Worm (Caenorhabditis elegans) whole organism, L1 larva: ENCODE measurements around the gene F23D12.2.
A peak's percentile ranks its signal among the peaks of the same experiment; 100 is the strongest.

Experiments
- C04F5.9 ChIP-seq: sonication (generic microtip); optimal IDR thresholded peaks from 2 replicates; lab custom pipeline; 2016; ENCODE audit warnings: missing genetic modification characterization, missing compliant biosample characterization
- C16A3.4 ChIP-seq: fragments of 150-350 bp; optimal IDR thresholded peaks from 2 replicates; lab custom pipeline; 2014; ENCODE audit warnings: missing biosample characterization, missing genetic modification characterization
- F16B12.6 ChIP-seq: fragments of 150-350 bp; optimal IDR thresholded peaks from 2 replicates; lab custom pipeline; 2014; ENCODE audit warnings: missing biosample characterization, missing genetic modification characterization
- Y116A8C.19 ChIP-seq: sonication (generic microtip); optimal IDR thresholded peaks from 2 replicates; lab custom pipeline; 2016; ENCODE audit warnings: missing compliant biosample characterization, missing genetic modification characterization, borderline replicate concordance
- ama-1 ChIP-seq: fragments of 150-350 bp; optimal IDR thresholded peaks from 2 replicates; lab custom pipeline; 2014
- blmp-1 ChIP-seq: fragments of 150-350 bp; optimal IDR thresholded peaks from 2 replicates; lab custom pipeline; 2014; ENCODE audit warnings: missing biosample characterization, missing genetic modification characterization
- ceh-63 ChIP-seq: fragments of 200-800 bp; sonication (Bioruptor generic); optimal IDR thresholded peaks from 2 replicates; lab custom pipeline; 2018; ENCODE audit warnings: mild to moderate bottlenecking, missing genetic modification characterization, missing compliant biosample characterization
- ceh-90 ChIP-seq: sonication (generic microtip); optimal IDR thresholded peaks from 2 replicates; lab custom pipeline; 2016; ENCODE audit warnings: missing genetic modification characterization, missing compliant biosample characterization
- ces-1 ChIP-seq: fragments of 150-350 bp; optimal IDR thresholded peaks from 2 replicates; lab custom pipeline; 2014; ENCODE audit warnings: missing biosample characterization, missing genetic modification reagents, missing genetic modification characterization
- dpl-1 ChIP-seq, 3 experiments: fragments of 150-350 bp in 2 of 3; sonication (generic microtip) in 1 of 3; optimal IDR thresholded peaks; 2 replicates each; lab custom pipeline; 2014 to 2017; ENCODE audit warnings: missing biosample characterization in 3 of 3, missing genetic modification characterization in 3 of 3, missing genetic modification reagents in 3 of 3
- dsc-1 ChIP-seq: sonication (generic microtip); optimal IDR thresholded peaks from 2 replicates; lab custom pipeline; 2016; ENCODE audit warnings: mild to moderate bottlenecking, missing genetic modification characterization, missing compliant biosample characterization
- egl-27 ChIP-seq, 2 experiments: fragments of 150-350 bp in 1 of 2; sonication (generic microtip); optimal IDR thresholded peaks; 3 replicates each; lab custom pipeline; 2017 to 2018; ENCODE audit warnings: missing biosample characterization in 2 of 2, missing genetic modification characterization in 2 of 2, missing genetic modification reagents in 2 of 2
- elt-3 ChIP-seq, 6 experiments: fragments of 150-350 bp in 1 of 6; sonication (generic microtip); optimal IDR thresholded peaks; 2 replicates each; lab custom pipeline; 2017 to 2018; ENCODE audit warnings: missing biosample characterization in 6 of 6, missing genetic modification characterization in 6 of 6, inconsistent platforms in 1 of 6
- fkh-10 ChIP-seq: sonication (generic microtip); optimal IDR thresholded peaks from 2 replicates; lab custom pipeline; 2017; ENCODE audit warnings: missing biosample characterization, missing genetic modification reagents, missing genetic modification characterization
- fkh-8 ChIP-seq: sonication (generic microtip); optimal IDR thresholded peaks from 2 replicates; lab custom pipeline; 2016; ENCODE audit warnings: mild to moderate bottlenecking, missing genetic modification characterization, missing compliant biosample characterization
- fos-1 ChIP-seq: fragments of 150-350 bp; optimal IDR thresholded peaks from 2 replicates; lab custom pipeline; 2014; ENCODE audit warnings: missing biosample characterization, missing genetic modification characterization
- hlh-17 ChIP-seq: fragments of 200-800 bp; sonication (Bioruptor generic); optimal IDR thresholded peaks from 2 replicates; lab custom pipeline; 2018; ENCODE audit warnings: missing genetic modification characterization, mild to moderate bottlenecking, missing compliant biosample characterization, moderate library complexity, borderline replicate concordance
- hpl-2 ChIP-seq: fragments of 150-350 bp; optimal IDR thresholded peaks from 2 replicates; lab custom pipeline; 2014; ENCODE audit warnings: missing biosample characterization, missing genetic modification reagents, missing genetic modification characterization
- irx-1 ChIP-seq: sonication (generic microtip); optimal IDR thresholded peaks from 2 replicates; lab custom pipeline; 2016; ENCODE audit warnings: missing genetic modification characterization, missing compliant biosample characterization
- lin-13 ChIP-seq: fragments of 150-350 bp; optimal IDR thresholded peaks from 2 replicates; lab custom pipeline; 2014; ENCODE audit warnings: missing biosample characterization, missing genetic modification reagents, missing genetic modification characterization
- lin-35 ChIP-seq, 2 experiments: fragments of 150-350 bp; optimal IDR thresholded peaks; 2 replicates each; lab custom pipeline; 2014; ENCODE audit warnings: missing biosample characterization in 2 of 2, missing genetic modification characterization in 2 of 2, missing genetic modification reagents in 2 of 2
- lin-39 ChIP-seq: fragments of 150-350 bp; optimal IDR thresholded peaks from 2 replicates; lab custom pipeline; 2014; ENCODE audit warnings: missing biosample characterization, missing genetic modification reagents, missing genetic modification characterization
- lir-3 ChIP-seq: sonication (generic microtip); optimal IDR thresholded peaks from 2 replicates; lab custom pipeline; 2016; ENCODE audit warnings: mild to moderate bottlenecking, missing genetic modification characterization, moderate library complexity, missing compliant biosample characterization; ENCODE audit not compliant: poor library complexity
- mab-9 ChIP-seq: fragments of 200-800 bp; sonication (Bioruptor generic); IDR thresholded peaks from 2 replicates; pipeline ENCODE4 v1.3.6; 2022; ENCODE audit warnings: missing genetic modification reagents, missing genetic modification characterization, missing compliant biosample characterization
- mdl-1 ChIP-seq, 2 experiments: fragments of 150-350 bp; optimal IDR thresholded peaks; 2 replicates each; lab custom pipeline; 2014 to 2017; ENCODE audit warnings: missing biosample characterization in 2 of 2, missing genetic modification characterization in 2 of 2, inconsistent platforms in 1 of 2
- mep-1 ChIP-seq: fragments of 150-350 bp; optimal IDR thresholded peaks from 2 replicates; lab custom pipeline; 2014; ENCODE audit warnings: missing biosample characterization, missing genetic modification characterization
- nhr-237 ChIP-seq: fragments of 150-350 bp; optimal IDR thresholded peaks from 2 replicates; lab custom pipeline; 2014; ENCODE audit warnings: missing biosample characterization, missing genetic modification characterization
- nhr-28 ChIP-seq: fragments of 150-350 bp; optimal IDR thresholded peaks from 2 replicates; lab custom pipeline; 2014; ENCODE audit warnings: missing biosample characterization, missing genetic modification characterization
- nhr-47 ChIP-seq: sonication (generic microtip); optimal IDR thresholded peaks from 2 replicates; lab custom pipeline; 2016; ENCODE audit warnings: mild to moderate bottlenecking, missing genetic modification characterization, moderate library complexity, missing compliant biosample characterization
- nhr-77 ChIP-seq: fragments of 150-350 bp; optimal IDR thresholded peaks from 2 replicates; lab custom pipeline; 2014; ENCODE audit warnings: missing biosample characterization, missing genetic modification characterization
- nhr-85 ChIP-seq: sonication (generic microtip); peaks from one replicate; lab custom pipeline; 2016; ENCODE audit warnings: missing genetic modification characterization, inconsistent platforms, missing compliant biosample characterization
- pax-3 ChIP-seq: fragments of 200-800 bp; sonication (Bioruptor generic); optimal IDR thresholded peaks from 2 replicates; lab custom pipeline; 2018; ENCODE audit warnings: mild to moderate bottlenecking, missing genetic modification characterization, moderate library complexity, missing compliant biosample characterization
- rnt-1 ChIP-seq: sonication (generic microtip); optimal IDR thresholded peaks from 2 replicates; lab custom pipeline; 2016; ENCODE audit warnings: mild to moderate bottlenecking, missing genetic modification characterization, moderate library complexity, missing compliant biosample characterization
- sox-4 ChIP-seq: sonication (generic microtip); optimal IDR thresholded peaks from 2 replicates; lab custom pipeline; 2016; ENCODE audit warnings: missing genetic modification characterization, missing compliant biosample characterization
- sup-37 ChIP-seq: fragments of 200-800 bp; sonication (Bioruptor generic); optimal IDR thresholded peaks from 2 replicates; lab custom pipeline; 2018; ENCODE audit warnings: mild to moderate bottlenecking, missing genetic modification characterization, missing compliant biosample characterization
- tlp-1 ChIP-seq: fragments of 150-350 bp; optimal IDR thresholded peaks from 2 replicates; lab custom pipeline; 2014; ENCODE audit warnings: missing biosample characterization, missing genetic modification characterization
- unc-130 ChIP-seq: fragments of 150-350 bp; optimal IDR thresholded peaks from 2 replicates; lab custom pipeline; 2017; ENCODE audit warnings: missing biosample characterization, missing genetic modification characterization, inconsistent platforms
- unc-62 ChIP-seq: fragments of 150-350 bp; optimal IDR thresholded peaks from 2 replicates; lab custom pipeline; 2014; ENCODE audit warnings: missing biosample characterization, missing genetic modification reagents, missing genetic modification characterization
- unc-86 ChIP-seq: sonication (generic microtip); optimal IDR thresholded peaks from 2 replicates; lab custom pipeline; 2016; ENCODE audit warnings: missing genetic modification characterization, missing compliant biosample characterization
- unc-98 ChIP-seq: fragments of 200-800 bp; sonication (Bioruptor generic); IDR thresholded peaks from 2 replicates; pipeline ENCODE4 v1.3.6; 2022; ENCODE audit warnings: missing genetic modification characterization, missing compliant biosample characterization
- xbp-1 ChIP-seq: sonication (generic microtip); optimal IDR thresholded peaks from 2 replicates; lab custom pipeline; 2016; ENCODE audit warnings: missing genetic modification characterization, missing compliant biosample characterization
- ztf-11 ChIP-seq, 2 experiments: sonication (generic microtip); optimal IDR thresholded peaks; 2 replicates each; lab custom pipeline; 2016 to 2017; ENCODE audit warnings: missing genetic modification characterization in 2 of 2, missing biosample characterization in 1 of 2, missing compliant biosample characterization in 1 of 2

F23D12.2 gene

ce11 chrX:14424673-14425072 lies 3.3 kb upstream of the F23D12.2 start, which contains the start of gene F23D12.11:
TSS of gene F23D12.11 (minus strand) at chrX:14424751.
- TF ChIP-seq Y116A8C.19 (tag; lab: Kevin White, UChicago): no peak
- peak in 1 of 6 experiments; percentile 71 for TF ChIP-seq elt-3 (tag; optimal IDR thresholded peaks at IDR 0.05; lab: Kevin White, UChicago)
- TF ChIP-seq, all 84 proteins: peak for 1

ce11 chrX:14424186-14424585 lies 2.8 kb upstream of the F23D12.2 start:
- TF ChIP-seq unc-130 (tag; lab: Kevin White, UChicago) (no peak), mdl-1 (tag; optimal IDR thresholded peaks at IDR 0.05; lab: Kevin White, UChicago) (no peak), nhr-77 (tag; lab: Kevin White, UChicago) (no peak)
- TF ChIP-seq, all 84 proteins: peak for 0

- TF ChIP-seq tlp-1 (tag; lab: Kevin White, UChicago) (no peak), blmp-1 (tag; lab: Kevin White, UChicago) (no peak), mab-9 (GFP tag; lab: Robert Waterston, UW) (no peak), ama-1 (no peak), unc-98 (no peak), xbp-1 (no peak), dpl-1 (GFP tag; optimal IDR thresholded peaks at IDR 0.05; lab: Kevin White, UChicago) (no peak), lin-35 (GFP tag; optimal IDR thresholded peaks at IDR 0.05; lab: Kevin White, UChicago) (no peak), hlh-17 (GFP tag; lab: Kevin White, UChicago) (no peak), C04F5.9 (tag; lab: Kevin White, UChicago) (no peak), mep-1 (no peak), lin-39 (no peak), nhr-28 (tag; lab: Kevin White, UChicago) (no peak), F16B12.6 (tag; lab: Kevin White, UChicago) (no peak), ceh-90 (tag; lab: Kevin White, UChicago) (no peak)
Observed at ce11 chrX:14423105-14423504, 1.7 kb upstream of the F23D12.2 start, which contains the start of gene fipr-3. TSS of gene fipr-3 (plus strand) at chrX:14423405.

ce11 chrX:14415641-14416040 lies 5.7 kb downstream of the F23D12.2 start, which contains the start of gene F23D12.10:
TSS of gene F23D12.10 (minus strand) at chrX:14415741.
- TF ChIP-seq mab-9 (GFP tag; lab: Robert Waterston, UW) (no peak), dpl-1 (GFP tag; optimal IDR thresholded peaks at IDR 0.05; lab: Kevin White, UChicago) (no peak), fos-1 (no peak), nhr-47 (tag; lab: Kevin White, UChicago) (no peak), unc-86 (no peak), nhr-237 (no peak), C16A3.4 (tag; lab: Kevin White, UChicago) (no peak), nhr-28 (tag; lab: Kevin White, UChicago) (no peak), ceh-63 (GFP tag; lab: Kevin White, UChicago) (no peak), nhr-85 (tag; lab: Kevin White, UChicago) (no peak), fkh-8 (tag; lab: Kevin White, UChicago) (no peak), nhr-77 (tag; lab: Kevin White, UChicago) (no peak), elt-3 (tag; optimal IDR thresholded peaks at IDR 0.05; lab: Kevin White, UChicago) (no peak), dsc-1 (tag; lab: Kevin White, UChicago) (no peak), fkh-10 (no peak), egl-27 (tag; optimal IDR thresholded peaks at IDR 0.05; lab: Kevin White, UChicago) (no peak), sup-37 (GFP tag; lab: Kevin White, UChicago) (no peak)

- TF ChIP-seq unc-98 (no peak), unc-86 (no peak), unc-130 (tag; lab: Kevin White, UChicago) (no peak), hlh-17 (GFP tag; lab: Kevin White, UChicago) (no peak)
Observed at ce11 chrX:14412774-14413173, 8.6 kb downstream of the F23D12.2 start, which contains the start of gene fbxa-179. TSS of gene fbxa-179 (minus strand) at chrX:14412874.

ce11 chrX:14405817-14406216 lies 15.6 kb downstream of the F23D12.2 start, which contains the start of gene frpr-17:
TSS of gene frpr-17 (plus strand) at chrX:14406117.
- TF ChIP-seq tlp-1 (tag; lab: Kevin White, UChicago) (no peak), hpl-2 (GFP tag; lab: Kevin White, UChicago) (no peak), ces-1 (GFP tag; lab: Kevin White, UChicago) (no peak), rnt-1 (tag; lab: Kevin White, UChicago) (no peak), ztf-11 (tag; optimal IDR thresholded peaks at IDR 0.05; lab: Kevin White, UChicago) (no peak), irx-1 (no peak), pax-3 (tag; lab: Kevin White, UChicago) (no peak), lir-3 (no peak), lin-35 (GFP tag; optimal IDR thresholded peaks at IDR 0.05; lab: Kevin White, UChicago) (no peak), unc-62 (no peak), C16A3.4 (tag; lab: Kevin White, UChicago) (no peak), fos-1 (no peak), mdl-1 (tag; optimal IDR thresholded peaks at IDR 0.05; lab: Kevin White, UChicago) (no peak), blmp-1 (tag; lab: Kevin White, UChicago) (no peak), sox-4 (no peak), lin-13 (GFP tag; lab: Kevin White, UChicago) (no peak), unc-86 (no peak)
